Worm (Caenorhabditis elegans): ENCODE results near the gene clec-48.

ce11 chrV:18137679-18138078 is 20.1 kb upstream of the clec-48 start:
- TF ChIP-seq nhr-237 (tag; optimal IDR thresholded peaks at IDR 0.05): no peak
- no peak for TF ChIP-seq skn-1 (tag; optimal IDR thresholded peaks at IDR 0.05)
- TF ChIP-seq lsy-12 (tag; optimal IDR thresholded peaks at IDR 0.05): no peak
- no peak for TF ChIP-seq nhr-76 (tag; optimal IDR thresholded peaks at IDR 0.05)
- no peak for TF ChIP-seq egl-27 (tag; optimal IDR thresholded peaks at IDR 0.05)
- no peak for TF ChIP-seq snpc-4 (tag; optimal IDR thresholded peaks at IDR 0.05)
- no peak for TF ChIP-seq elt-3 (tag; optimal IDR thresholded peaks at IDR 0.05)
